Worm (Caenorhabditis elegans) whole organism, young adult: ENCODE results near the gene F53F4.12.

Experiments used
- snpc-3.4 ChIP-seq: sonication (generic microtip); optimal IDR thresholded peaks from 2 replicates; lab custom pipeline; 2017; ENCODE audit warnings: missing genetic modification characterization, mild to moderate bottlenecking, missing compliant biosample characterization, antibody characterized with exemption, moderate library complexity, missing genotype, missing genetic modification reagents
- ztf-26 ChIP-seq: sonication (generic microtip); optimal IDR thresholded peaks from 2 replicates; lab custom pipeline; 2017; ENCODE audit warnings: missing genetic modification characterization, missing compliant biosample characterization

- no peak for TF ChIP-seq ztf-26
- TF ChIP-seq snpc-3.4 (tag; lab: Kevin White, UChicago), result no peak
Observed at ce11 chrV:13624424-13624823, 1.4 kb upstream of the F53F4.12 start, which contains the start of gene F53F4.11.
